Worm (Caenorhabditis elegans) whole organism, L4 larva: ENCODE data around the gene R08A2.9.

Experiments
- F10B5.3 ChIP-seq: sonication (generic microtip); optimal IDR thresholded peaks from 2 replicates; lab custom pipeline; 2016; ENCODE audit warnings: mild to moderate bottlenecking, missing genetic modification characterization, missing compliant biosample characterization
- F37D6.2 ChIP-seq: sonication (generic microtip); optimal IDR thresholded peaks from 2 replicates; lab custom pipeline; 2016; ENCODE audit warnings: mild to moderate bottlenecking, missing genetic modification characterization, missing compliant biosample characterization
- F49E8.2 ChIP-seq: sonication (generic microtip); optimal IDR thresholded peaks from 2 replicates; lab custom pipeline; 2016; ENCODE audit warnings: missing compliant biosample characterization, mild to moderate bottlenecking, missing genetic modification characterization, borderline replicate concordance
- Y105C5A.15 ChIP-seq: fragments of 200-800 bp; sonication (Bioruptor generic); IDR thresholded peaks from 2 replicates; pipeline ENCODE4 v1.3.6; 2022; ENCODE audit warnings: missing genetic modification characterization, missing compliant biosample characterization
- Y48G9A.11 ChIP-seq: fragments of 200-800 bp; sonication (Bioruptor generic); IDR thresholded peaks from 2 replicates; pipeline ENCODE4 v1.3.6; 2022; ENCODE audit warnings: missing genetic modification reagents, missing genetic modification characterization, missing compliant biosample characterization
- Y75B8A.6 ChIP-seq: fragments of 200-800 bp; sonication (Bioruptor generic); IDR thresholded peaks from 2 replicates; pipeline ENCODE4 v1.3.6; 2022; ENCODE audit warnings: missing genetic modification reagents, missing genetic modification characterization, missing compliant biosample characterization
- aha-1 ChIP-seq: fragments of 150-350 bp; peaks from one replicate; lab custom pipeline; 2014; ENCODE audit warnings: missing biosample characterization, missing genetic modification characterization
- ama-1 ChIP-seq: fragments of 150-350 bp; optimal IDR thresholded peaks from 2 replicates; lab custom pipeline; 2014; ENCODE audit warnings: inconsistent platforms, mixed read lengths
- arid-1 ChIP-seq: fragments of 200-800 bp; sonication (Bioruptor generic); conservative IDR thresholded peaks from 2 replicates; pipeline ENCODE4 v1.3.6; 2022; ENCODE audit warnings: missing genetic modification reagents, missing genetic modification characterization, missing compliant biosample characterization
- ceh-20 ChIP-seq: fragments of 200-800 bp; sonication (Bioruptor generic); IDR thresholded peaks from 2 replicates; pipeline ENCODE4 v1.3.6; 2022; ENCODE audit warnings: missing genetic modification reagents, missing genetic modification characterization, missing compliant biosample characterization
- ceh-28 ChIP-seq: fragments of 150-350 bp; optimal IDR thresholded peaks from 2 replicates; lab custom pipeline; 2014; ENCODE audit warnings: missing biosample characterization, missing genetic modification reagents, missing genetic modification characterization
- ceh-32 ChIP-seq: sonication (generic microtip); optimal IDR thresholded peaks from 2 replicates; lab custom pipeline; 2016; ENCODE audit warnings: mild to moderate bottlenecking, missing genetic modification characterization, missing compliant biosample characterization; ENCODE audit not compliant: poor library complexity
- ceh-44 ChIP-seq: fragments of 200-800 bp; sonication (Bioruptor generic); IDR thresholded peaks from 2 replicates; pipeline ENCODE4 v1.3.6; 2022; ENCODE audit warnings: missing genetic modification reagents, missing genetic modification characterization, missing compliant biosample characterization
- ces-1 ChIP-seq: fragments of 150-350 bp; sonication (generic microtip); optimal IDR thresholded peaks from 4 replicates; lab custom pipeline; 2014; ENCODE audit warnings: missing biosample characterization, missing genetic modification reagents, missing genetic modification characterization
- ctbp-1 ChIP-seq: fragments of 200-800 bp; sonication (Bioruptor generic); IDR thresholded peaks from 2 replicates; pipeline ENCODE4 v1.3.6; 2022; ENCODE audit warnings: missing genetic modification reagents, missing genetic modification characterization, missing compliant biosample characterization
- daf-8 ChIP-seq: fragments of 200-800 bp; sonication (Bioruptor generic); IDR thresholded peaks from 2 replicates; pipeline ENCODE4 v1.3.6; 2022; ENCODE audit warnings: missing genetic modification characterization, missing compliant biosample characterization
- dmd-6 ChIP-seq: fragments of 200-800 bp; sonication (Bioruptor generic); IDR thresholded peaks from 2 replicates; pipeline ENCODE4 v1.3.6; 2022; ENCODE audit warnings: missing genetic modification reagents, missing genetic modification characterization, missing compliant biosample characterization
- dmd-9 ChIP-seq: fragments of 200-800 bp; sonication (Bioruptor generic); IDR thresholded peaks from 2 replicates; pipeline ENCODE4 v1.3.6; 2022; ENCODE audit warnings: missing genetic modification reagents, missing genetic modification characterization, missing compliant biosample characterization
- duxl-1 ChIP-seq: sonication (generic microtip); optimal IDR thresholded peaks from 2 replicates; lab custom pipeline; 2016; ENCODE audit warnings: mild to moderate bottlenecking, missing genetic modification characterization, moderate library complexity, missing compliant biosample characterization; ENCODE audit not compliant: poor library complexity
- fos-1 ChIP-seq: fragments of 150-350 bp; optimal IDR thresholded peaks from 2 replicates; lab custom pipeline; 2014; ENCODE audit warnings: missing biosample characterization, missing genetic modification characterization
- hif-1 ChIP-seq, 2 experiments: sonication (generic microtip); optimal IDR thresholded peaks; 2 replicates each; lab custom pipeline; 2016 to 2017; ENCODE audit warnings: missing compliant biosample characterization in 2 of 2, missing genetic modification characterization in 2 of 2, missing genetic modification reagents in 2 of 2, missing genotype in 2 of 2, mild to moderate bottlenecking in 1 of 2
- hlh-30 ChIP-seq: sonication (generic microtip); optimal IDR thresholded peaks from 2 replicates; lab custom pipeline; 2017; ENCODE audit warnings: antibody characterized with exemption, mild to moderate bottlenecking, missing genetic modification characterization, missing compliant biosample characterization; ENCODE audit not compliant: insufficient read depth
- hmg-1.1 ChIP-seq: fragments of 200-800 bp; sonication (Bioruptor generic); IDR thresholded peaks from 2 replicates; pipeline ENCODE4 v1.3.6; 2022; ENCODE audit warnings: missing genetic modification reagents, missing genetic modification characterization, missing compliant biosample characterization
- jun-1 ChIP-seq: fragments of 150-350 bp; optimal IDR thresholded peaks from 2 replicates; lab custom pipeline; 2014; ENCODE audit warnings: missing biosample characterization, missing genetic modification reagents, missing genetic modification characterization
- lim-7 ChIP-seq: fragments of 200-800 bp; sonication (Bioruptor generic); IDR thresholded peaks from 2 replicates; pipeline ENCODE4 v1.3.6; 2022; ENCODE audit warnings: missing genetic modification characterization, missing compliant biosample characterization
- lin-1 ChIP-seq: fragments of 200-800 bp; sonication (Bioruptor generic); IDR thresholded peaks from 2 replicates; pipeline ENCODE4 v1.3.6; 2022; ENCODE audit warnings: missing genetic modification reagents, missing genetic modification characterization, missing compliant biosample characterization
- lin-38 ChIP-seq: fragments of 200-800 bp; sonication (Bioruptor generic); IDR thresholded peaks from 2 replicates; pipeline ENCODE4 v1.3.6; 2022; ENCODE audit warnings: missing genetic modification reagents, missing genetic modification characterization, missing compliant biosample characterization
- lir-3 ChIP-seq: sonication (generic microtip); optimal IDR thresholded peaks from 2 replicates; lab custom pipeline; 2016; ENCODE audit warnings: mild to moderate bottlenecking, missing genetic modification characterization, missing compliant biosample characterization
- lsy-2 ChIP-seq, 2 experiments: fragments of 150-350 bp in 1 of 2; sonication (generic microtip) in 1 of 2; optimal IDR thresholded peaks; 2 replicates each; lab custom pipeline; 2014 to 2017; ENCODE audit warnings: missing biosample characterization in 2 of 2, missing genetic modification characterization in 2 of 2
- mdl-1 ChIP-seq, 2 experiments: fragments of 150-350 bp in 1 of 2; sonication (generic microtip) in 1 of 2; optimal IDR thresholded peaks; 2 replicates each; lab custom pipeline; 2014 to 2017; ENCODE audit warnings: missing biosample characterization in 2 of 2, missing genetic modification characterization in 2 of 2
- mep-1 ChIP-seq: fragments of 150-350 bp; sonication (generic microtip); optimal IDR thresholded peaks from 3 replicates; lab custom pipeline; 2014; ENCODE audit warnings: missing biosample characterization, missing genetic modification characterization
- mxl-3 ChIP-seq: fragments of 200-800 bp; sonication (Bioruptor generic); optimal IDR thresholded peaks from 2 replicates; lab custom pipeline; 2018; ENCODE audit warnings: mild to moderate bottlenecking, missing genetic modification characterization, missing compliant biosample characterization
- nhr-111 ChIP-seq: fragments of 200-800 bp; sonication (Bioruptor generic); optimal IDR thresholded peaks from 2 replicates; lab custom pipeline; 2018; ENCODE audit warnings: mild to moderate bottlenecking, missing genetic modification characterization, missing compliant biosample characterization
- nhr-41 ChIP-seq: fragments of 200-800 bp; sonication (Bioruptor generic); IDR thresholded peaks from 2 replicates; pipeline ENCODE4 v1.3.6; 2022; ENCODE audit warnings: missing genetic modification reagents, missing genetic modification characterization, missing compliant biosample characterization
- nhr-76 ChIP-seq: fragments of 150-350 bp; optimal IDR thresholded peaks from 2 replicates; lab custom pipeline; 2014; ENCODE audit warnings: missing biosample characterization, missing genetic modification characterization
- pha-4 ChIP-seq, 2 experiments: fragments of 150-350 bp in 1 of 2; fragments of 200-800 bp in 1 of 2; sonication (Bioruptor generic) in 1 of 2; IDR thresholded peaks in 1 of 2; optimal IDR thresholded peaks in 1 of 2; 2 replicates each; pipeline versions ENCODE4 v1.3.6 to Lab custom; 2014 to 2022; ENCODE audit warnings: missing genetic modification characterization in 2 of 2, missing genetic modification reagents in 2 of 2, missing biosample characterization in 1 of 2, missing compliant biosample characterization in 1 of 2
- pqm-1 ChIP-seq: sonication (generic microtip); optimal IDR thresholded peaks from 2 replicates; lab custom pipeline; 2017; ENCODE audit warnings: missing biosample characterization, missing genetic modification characterization
- set-16 ChIP-seq: fragments of 200-800 bp; sonication (Bioruptor generic); IDR thresholded peaks from 2 replicates; pipeline ENCODE4 v1.3.6; 2022; ENCODE audit warnings: missing genetic modification reagents, missing genetic modification characterization, missing compliant biosample characterization
- snpc-1.2 ChIP-seq: fragments of 200-800 bp; sonication (Bioruptor generic); IDR thresholded peaks from 2 replicates; pipeline ENCODE4 v1.3.6; 2022; ENCODE audit warnings: missing genetic modification reagents, missing genetic modification characterization, missing compliant biosample characterization
- tra-1 ChIP-seq: fragments of 200-800 bp; sonication (Bioruptor generic); IDR thresholded peaks from 2 replicates; pipeline ENCODE4 v1.3.6; 2022; ENCODE audit warnings: missing genetic modification reagents, missing genetic modification characterization, missing compliant biosample characterization
- unc-39 ChIP-seq: sonication (generic microtip); optimal IDR thresholded peaks from 2 replicates; lab custom pipeline; 2017; ENCODE audit warnings: missing biosample characterization, missing genetic modification characterization
- unc-62 ChIP-seq, 3 experiments: fragments of 150-350 bp in 1 of 3; sonication (generic microtip); optimal IDR thresholded peaks in 2 of 3; peaks in 1 of 3; 1 replicate in 1 of 3; 2 replicates in 2 of 3; lab custom pipeline; 2014 to 2017; ENCODE audit warnings: missing biosample characterization in 3 of 3, missing genetic modification characterization in 3 of 3, missing genetic modification reagents in 3 of 3, missing genotype in 1 of 3
- zfp-3 ChIP-seq: fragments of 200-800 bp; sonication (Bioruptor generic); conservative IDR thresholded peaks from 2 replicates; pipeline ENCODE4 v1.3.6; 2022; ENCODE audit warnings: missing genetic modification reagents, missing genetic modification characterization, missing compliant biosample characterization
- ztf-11 ChIP-seq: fragments of 150-350 bp; optimal IDR thresholded peaks from 2 replicates; lab custom pipeline; 2014; ENCODE audit warnings: missing biosample characterization, missing genetic modification characterization

R08A2.9 gene

DNA sequence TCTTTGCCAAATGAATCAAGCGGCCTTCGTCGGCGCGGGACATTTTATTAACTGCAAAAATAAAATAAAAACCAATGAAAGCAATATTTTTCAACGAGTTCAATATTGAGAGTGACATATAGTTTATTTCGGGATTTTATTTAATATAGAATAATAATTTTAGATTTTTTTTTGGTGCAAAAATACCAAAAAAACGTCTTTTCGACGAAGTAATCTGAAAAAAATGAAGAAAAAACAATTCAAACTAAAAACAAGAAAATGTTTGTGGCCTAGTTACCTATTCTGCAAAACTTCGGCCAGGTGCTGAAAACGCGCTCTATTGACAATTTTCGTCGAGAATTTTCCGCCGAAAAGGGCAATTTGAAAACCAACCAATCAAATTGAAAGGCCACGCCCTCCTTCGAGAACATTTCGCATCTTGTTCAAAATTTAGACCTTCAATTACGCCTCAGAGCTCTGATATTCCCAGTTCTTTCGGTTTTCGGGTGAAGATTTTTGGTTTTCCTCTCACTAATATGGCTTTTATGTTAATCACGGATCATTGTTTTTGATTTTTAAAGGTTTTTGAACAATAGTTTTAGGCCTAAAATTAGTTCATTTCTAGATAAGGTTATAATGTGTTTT is 22.5 kb upstream of the R08A2.9 start, which contains the start of gene C47E8.4 (continued):
- peak; percentile 72; the same call in 1 of the 2 replicates for TF ChIP-seq ceh-44 (GFP tag; lab: Robert Waterston, UW)
- TF ChIP-seq ctbp-1 (GFP tag; lab: Robert Waterston, UW), result peak; percentile 97
- peak; percentile 92 for TF ChIP-seq F10B5.3
- TF ChIP-seq daf-8 (GFP tag; lab: Robert Waterston, UW), result peak; percentile 86; the same call in 1 of the 2 replicates
- peak; percentile 99 for TF ChIP-seq lin-38
- TF ChIP-seq, all 104 proteins: peak for 82

DNA sequence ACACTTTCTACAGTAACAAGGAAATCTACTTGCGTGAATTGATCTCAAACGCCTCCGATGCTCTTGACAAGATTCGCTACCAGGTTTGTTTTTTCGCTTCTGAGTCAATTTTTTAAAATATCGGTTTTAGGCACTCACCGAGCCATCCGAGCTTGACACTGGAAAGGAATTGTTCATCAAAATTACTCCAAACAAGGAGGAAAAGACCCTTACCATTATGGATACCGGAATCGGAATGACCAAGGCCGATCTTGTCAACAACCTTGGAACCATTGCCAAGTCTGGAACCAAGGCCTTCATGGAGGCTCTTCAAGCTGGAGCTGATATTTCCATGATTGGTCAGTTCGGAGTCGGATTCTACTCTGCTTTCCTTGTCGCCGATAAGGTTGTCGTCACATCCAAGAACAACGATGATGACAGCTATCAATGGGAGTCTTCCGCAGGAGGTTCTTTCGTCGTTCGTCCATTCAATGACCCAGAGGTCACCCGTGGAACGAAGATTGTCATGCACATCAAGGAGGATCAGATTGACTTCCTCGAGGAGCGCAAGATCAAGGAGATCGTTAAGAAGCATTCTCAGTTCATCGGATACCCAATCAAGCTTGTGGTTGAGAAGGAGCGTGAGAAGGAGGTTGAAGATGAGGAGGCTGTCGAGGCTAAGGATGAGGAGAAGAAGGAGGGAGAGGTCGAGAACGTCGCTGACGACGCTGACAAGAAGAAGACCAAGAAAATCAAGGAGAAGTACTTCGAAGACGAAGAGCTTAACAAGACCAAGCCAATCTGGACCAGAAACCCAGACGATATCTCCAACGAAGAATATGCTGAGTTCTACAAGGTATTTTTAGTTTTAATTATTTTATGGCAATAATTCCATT is 21.6 kb upstream of the R08A2.9 start:
- TF ChIP-seq nhr-41 (GFP tag; lab: Robert Waterston, UW) (no peak), set-16 (GFP tag; lab: Robert Waterston, UW) (peak; percentile 21; the same call in 1 of the 2 replicates), nhr-76 (no peak), pha-4 (GFP tag; IDR thresholded peaks at IDR 0.05; lab: Robert Waterston, UW) (peak; percentile 24; the same call in 1 of the 2 replicates), pha-4 (tag; optimal IDR thresholded peaks at IDR 0.05; lab: Kevin White, UChicago) (no peak), daf-8 (GFP tag; lab: Robert Waterston, UW) (no peak), F49E8.2 (tag; lab: Kevin White, UChicago) (no peak), snpc-1.2 (peak; percentile 44; the same call in 1 of the 2 replicates), ztf-11 (tag; lab: Kevin White, UChicago) (no peak), ceh-20 (no peak), nhr-111 (GFP tag; lab: Kevin White, UChicago) (no peak), mdl-1 (tag; optimal IDR thresholded peaks at IDR 0.05; lab: Kevin White, UChicago) (no peak), tra-1 (GFP tag; lab: Robert Waterston, UW) (no peak), F37D6.2 (no peak), ceh-32 (tag; lab: Kevin White, UChicago) (no peak), Y48G9A.11 (GFP tag; lab: Robert Waterston, UW) (no peak), Y105C5A.15 (GFP tag; lab: Robert Waterston, UW) (no peak), duxl-1 (tag; lab: Kevin White, UChicago) (no peak), zfp-3 (GFP tag; lab: Robert Waterston, UW) (no peak), ceh-28 (tag; lab: Kevin White, UChicago) (no peak), ama-1 (lab: Kevin White, UChicago) (peak; percentile 84), ceh-44 (GFP tag; lab: Robert Waterston, UW) (no peak), unc-62 (GFP tag; optimal IDR thresholded peaks at IDR 0.05 in 1 of 2; lab: Kevin White, UChicago) (peak in 1 of 2 experiments; percentile 97), unc-62 (tag; optimal IDR thresholded peaks at IDR 0.05; lab: Kevin White, UChicago) (no peak), hif-1 (tag; optimal IDR thresholded peaks at IDR 0.05; lab: Kevin White, UChicago) (no peak), ces-1 (no peak), dmd-6 (0 out of 2 replicates have a peak, but pooled peaks have one; percentile 6), lin-1 (no peak), Y75B8A.6 (GFP tag; lab: Robert Waterston, UW) (no peak), mxl-3 (no peak), pqm-1 (tag; lab: Kevin White, UChicago) (no peak), arid-1 (GFP tag; lab: Robert Waterston, UW) (no peak), lim-7 (0 out of 2 replicates have a peak, but pooled peaks have one; percentile 70), fos-1 (tag; lab: Kevin White, UChicago) (no peak), aha-1 (no peak), lir-3 (tag; lab: Kevin White, UChicago) (no peak), jun-1 (tag; lab: Kevin White, UChicago) (no peak), lsy-2 (tag; optimal IDR thresholded peaks at IDR 0.05; lab: Kevin White, UChicago) (peak in 1 of 2 experiments; percentile 9), hlh-30 (tag; lab: Kevin White, UChicago) (no peak), mep-1 (tag; lab: Kevin White, UChicago) (peak; percentile 27), hmg-1.1 (GFP tag; lab: Robert Waterston, UW) (no peak), unc-39 (tag; lab: Kevin White, UChicago) (no peak), dmd-9 (no peak)
